Worm (Caenorhabditis elegans) whole organism, L4 larva: ENCODE results near the gene srx-24.

Source experiments
- F49E8.2 ChIP-seq: sonication (generic microtip); optimal IDR thresholded peaks from 2 replicates; lab custom pipeline; 2016; ENCODE audit warnings: missing compliant biosample characterization, mild to moderate bottlenecking, missing genetic modification characterization, borderline replicate concordance
- T20F7.1 ChIP-seq: fragments of 200-800 bp; sonication (Bioruptor generic); optimal IDR thresholded peaks from 2 replicates; lab custom pipeline; 2018; ENCODE audit warnings: mild to moderate bottlenecking, missing genetic modification characterization, missing compliant biosample characterization
- T26A8.4 ChIP-seq: fragments of 200-800 bp; sonication (Bioruptor generic); IDR thresholded peaks from 2 replicates; pipeline ENCODE4 v1.3.6; 2022; ENCODE audit warnings: missing genetic modification characterization, missing compliant biosample characterization
- Y105C5A.15 ChIP-seq: fragments of 200-800 bp; sonication (Bioruptor generic); IDR thresholded peaks from 2 replicates; pipeline ENCODE4 v1.3.6; 2022; ENCODE audit warnings: missing genetic modification characterization, missing compliant biosample characterization
- Y48G9A.11 ChIP-seq: fragments of 200-800 bp; sonication (Bioruptor generic); IDR thresholded peaks from 2 replicates; pipeline ENCODE4 v1.3.6; 2022; ENCODE audit warnings: missing genetic modification reagents, missing genetic modification characterization, missing compliant biosample characterization
- aha-1 ChIP-seq: fragments of 150-350 bp; peaks from one replicate; lab custom pipeline; 2014; ENCODE audit warnings: missing biosample characterization, missing genetic modification characterization
- ceh-62 ChIP-seq: sonication (generic microtip); optimal IDR thresholded peaks from 2 replicates; lab custom pipeline; 2017; ENCODE audit warnings: missing biosample characterization, missing genetic modification characterization
- ceh-82 ChIP-seq: sonication (generic microtip); optimal IDR thresholded peaks from 2 replicates; lab custom pipeline; 2017; ENCODE audit warnings: missing biosample characterization, missing genetic modification characterization
- dmd-8 ChIP-seq: fragments of 200-800 bp; sonication (Bioruptor generic); IDR thresholded peaks from 2 replicates; pipeline ENCODE4 v1.3.6; 2022; ENCODE audit warnings: missing genetic modification characterization, missing compliant biosample characterization
- dmd-9 ChIP-seq: fragments of 200-800 bp; sonication (Bioruptor generic); IDR thresholded peaks from 2 replicates; pipeline ENCODE4 v1.3.6; 2022; ENCODE audit warnings: missing genetic modification reagents, missing genetic modification characterization, missing compliant biosample characterization
- fkh-10 ChIP-seq: fragments of 150-350 bp; optimal IDR thresholded peaks from 2 replicates; lab custom pipeline; 2014; ENCODE audit warnings: missing biosample characterization, missing genetic modification reagents, missing genetic modification characterization
- hif-1 ChIP-seq, 2 experiments: sonication (generic microtip); optimal IDR thresholded peaks; 2 replicates each; lab custom pipeline; 2016 to 2017; ENCODE audit warnings: missing compliant biosample characterization in 2 of 2, missing genetic modification characterization in 2 of 2, missing genetic modification reagents in 2 of 2, missing genotype in 2 of 2, mild to moderate bottlenecking in 1 of 2
- hlh-11 ChIP-seq: fragments of 200-800 bp; sonication (Bioruptor generic); optimal IDR thresholded peaks from 2 replicates; lab custom pipeline; 2018; ENCODE audit warnings: mild to moderate bottlenecking, missing genetic modification characterization, missing compliant biosample characterization
- hlh-30 ChIP-seq: sonication (generic microtip); optimal IDR thresholded peaks from 2 replicates; lab custom pipeline; 2017; ENCODE audit warnings: antibody characterized with exemption, mild to moderate bottlenecking, missing genetic modification characterization, missing compliant biosample characterization; ENCODE audit not compliant: insufficient read depth
- hmg-1.1 ChIP-seq: fragments of 200-800 bp; sonication (Bioruptor generic); IDR thresholded peaks from 2 replicates; pipeline ENCODE4 v1.3.6; 2022; ENCODE audit warnings: missing genetic modification reagents, missing genetic modification characterization, missing compliant biosample characterization
- jun-1 ChIP-seq: fragments of 150-350 bp; optimal IDR thresholded peaks from 2 replicates; lab custom pipeline; 2014; ENCODE audit warnings: missing biosample characterization, missing genetic modification reagents, missing genetic modification characterization
- lim-7 ChIP-seq: fragments of 200-800 bp; sonication (Bioruptor generic); IDR thresholded peaks from 2 replicates; pipeline ENCODE4 v1.3.6; 2022; ENCODE audit warnings: missing genetic modification characterization, missing compliant biosample characterization
- lin-13 ChIP-seq: fragments of 150-350 bp; optimal IDR thresholded peaks from 2 replicates; lab custom pipeline; 2014; ENCODE audit warnings: missing biosample characterization, missing genetic modification reagents, missing genetic modification characterization
- lin-15B ChIP-seq: fragments of 150-350 bp; sonication (generic microtip); optimal IDR thresholded peaks from 3 replicates; lab custom pipeline; 2014; ENCODE audit warnings: missing biosample characterization, missing genetic modification characterization
- lin-39 ChIP-seq: fragments of 150-350 bp; optimal IDR thresholded peaks from 2 replicates; lab custom pipeline; 2014; ENCODE audit warnings: missing biosample characterization, missing genetic modification reagents, missing genetic modification characterization
- madf-5 ChIP-seq, 2 experiments: fragments of 200-800 bp; sonication (Bioruptor generic); IDR thresholded peaks; 2 replicates each; pipeline ENCODE4 v1.3.6; 2022; ENCODE audit warnings: missing compliant biosample characterization in 2 of 2, missing genetic modification characterization in 2 of 2
- madf-9 ChIP-seq: fragments of 200-800 bp; sonication (Bioruptor generic); conservative IDR thresholded peaks from 2 replicates; pipeline ENCODE4 v1.3.6; 2022; ENCODE audit warnings: missing genetic modification reagents, missing genetic modification characterization, missing compliant biosample characterization
- mxl-2 ChIP-seq: fragments of 200-800 bp; sonication (Bioruptor generic); conservative IDR thresholded peaks from 2 replicates; pipeline ENCODE4 v1.3.6; 2022; ENCODE audit warnings: missing genetic modification reagents, missing genetic modification characterization, missing compliant biosample characterization
- nhr-237 ChIP-seq: sonication (generic microtip); optimal IDR thresholded peaks from 2 replicates; lab custom pipeline; 2017; ENCODE audit warnings: missing biosample characterization, missing genetic modification characterization
- nhr-28 ChIP-seq: fragments of 150-350 bp; optimal IDR thresholded peaks from 2 replicates; lab custom pipeline; 2014; ENCODE audit warnings: missing biosample characterization, missing genetic modification characterization
- pqm-1 ChIP-seq: sonication (generic microtip); optimal IDR thresholded peaks from 2 replicates; lab custom pipeline; 2017; ENCODE audit warnings: missing biosample characterization, missing genetic modification characterization
- rbr-2 ChIP-seq: sonication (generic microtip); optimal IDR thresholded peaks from 2 replicates; lab custom pipeline; 2016; ENCODE audit warnings: missing genotype, missing genetic modification characterization, missing compliant biosample characterization
- saeg-2 ChIP-seq: fragments of 200-800 bp; sonication (Bioruptor generic); IDR thresholded peaks from 2 replicates; pipeline ENCODE4 v1.3.6; 2022; ENCODE audit warnings: missing genetic modification reagents, missing genetic modification characterization, missing compliant biosample characterization
- set-16 ChIP-seq: fragments of 200-800 bp; sonication (Bioruptor generic); IDR thresholded peaks from 2 replicates; pipeline ENCODE4 v1.3.6; 2022; ENCODE audit warnings: missing genetic modification reagents, missing genetic modification characterization, missing compliant biosample characterization
- snpc-1.2 ChIP-seq: fragments of 200-800 bp; sonication (Bioruptor generic); IDR thresholded peaks from 2 replicates; pipeline ENCODE4 v1.3.6; 2022; ENCODE audit warnings: missing genetic modification reagents, missing genetic modification characterization, missing compliant biosample characterization
- spr-3 ChIP-seq: fragments of 200-800 bp; sonication (Bioruptor generic); optimal IDR thresholded peaks from 2 replicates; lab custom pipeline; 2018; ENCODE audit warnings: mild to moderate bottlenecking, missing genetic modification characterization, missing compliant biosample characterization
- zfp-2 ChIP-seq: sonication (generic microtip); optimal IDR thresholded peaks from 2 replicates; lab custom pipeline; 2016; ENCODE audit warnings: mild to moderate bottlenecking, missing genetic modification characterization, missing compliant biosample characterization
- zip-2 ChIP-seq: fragments of 150-350 bp; optimal IDR thresholded peaks from 2 replicates; lab custom pipeline; 2014; ENCODE audit warnings: missing biosample characterization, missing genetic modification characterization
- ztf-7 ChIP-seq: fragments of 150-350 bp; optimal IDR thresholded peaks from 2 replicates; lab custom pipeline; 2014; ENCODE audit warnings: missing biosample characterization, missing genetic modification characterization

The srx-24 gene

DNA sequence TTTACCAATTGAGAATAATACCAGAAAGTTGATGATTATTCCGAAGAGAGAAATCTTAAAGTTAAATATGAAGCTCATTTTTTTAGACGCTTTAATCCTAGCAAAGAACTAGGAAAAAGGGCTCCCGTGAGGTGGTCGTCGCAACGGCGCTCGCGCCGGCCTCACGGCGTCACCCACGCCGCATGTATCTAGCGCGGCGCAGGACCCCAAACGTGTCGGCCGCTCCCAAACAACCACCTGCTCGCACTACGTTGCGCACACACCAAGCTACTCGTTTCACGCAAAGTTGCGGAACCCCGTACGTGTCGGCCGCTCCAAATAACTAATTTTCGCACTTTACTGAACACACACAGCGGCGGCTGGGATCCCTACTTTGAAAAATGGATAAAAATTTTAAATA, 3.5 kb downstream of the srx-24 start:
- TF ChIP-seq T20F7.1 (GFP tag; lab: Kevin White, UChicago) (no peak), set-16 (GFP tag; lab: Robert Waterston, UW) (peak; percentile 85), dmd-9 (no peak)

DNA sequence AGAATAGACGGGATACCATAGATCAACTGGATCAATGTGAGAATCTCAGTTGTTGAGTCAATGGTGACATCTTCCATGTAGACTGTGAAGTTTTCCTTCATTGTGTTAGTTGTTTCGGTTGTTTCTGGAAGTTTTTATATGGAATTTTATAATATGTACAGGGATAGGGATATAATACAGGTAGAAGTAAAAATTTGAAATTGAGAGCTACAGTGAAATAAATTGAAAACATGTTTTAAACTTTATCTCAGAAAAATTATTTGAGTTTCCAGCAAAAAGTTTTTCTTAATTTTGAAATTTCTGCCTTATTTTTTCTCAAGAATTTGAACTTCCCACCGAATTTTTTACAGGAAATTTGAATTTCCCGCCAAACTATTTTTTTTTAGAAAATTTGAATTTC, 7.6 kb downstream of the srx-24 start, which contains the start of gene srg-62:
srg-62 (minus strand) TSS at position 101 of the 400 bp plus-strand sequence.
- TF ChIP-seq T26A8.4 (GFP tag; lab: Robert Waterston, UW) (no peak), hlh-11 (tag; lab: Kevin White, UChicago) (no peak), zip-2 (no peak), pqm-1 (tag; lab: Kevin White, UChicago) (no peak), nhr-28 (tag; lab: Kevin White, UChicago) (no peak), hlh-30 (tag; lab: Kevin White, UChicago) (no peak), saeg-2 (GFP tag; lab: Robert Waterston, UW) (no peak), fkh-10 (GFP tag; lab: Kevin White, UChicago) (no peak), lin-15B (tag; lab: Kevin White, UChicago) (no peak), hif-1 (tag; optimal IDR thresholded peaks at IDR 0.05; lab: Kevin White, UChicago) (no peak), ceh-82 (tag; lab: Kevin White, UChicago) (no peak), spr-3 (GFP tag; lab: Kevin White, UChicago) (no peak), lin-13 (no peak), Y105C5A.15 (GFP tag; lab: Robert Waterston, UW) (no peak), lin-39 (tag; lab: Kevin White, UChicago) (no peak), jun-1 (tag; lab: Kevin White, UChicago) (no peak), hmg-1.1 (GFP tag; lab: Robert Waterston, UW) (no peak), snpc-1.2 (GFP tag; lab: Robert Waterston, UW) (no peak), ztf-7 (tag; lab: Kevin White, UChicago) (no peak)
- TF ChIP-seq, all 104 proteins: peak for 0

DNA sequence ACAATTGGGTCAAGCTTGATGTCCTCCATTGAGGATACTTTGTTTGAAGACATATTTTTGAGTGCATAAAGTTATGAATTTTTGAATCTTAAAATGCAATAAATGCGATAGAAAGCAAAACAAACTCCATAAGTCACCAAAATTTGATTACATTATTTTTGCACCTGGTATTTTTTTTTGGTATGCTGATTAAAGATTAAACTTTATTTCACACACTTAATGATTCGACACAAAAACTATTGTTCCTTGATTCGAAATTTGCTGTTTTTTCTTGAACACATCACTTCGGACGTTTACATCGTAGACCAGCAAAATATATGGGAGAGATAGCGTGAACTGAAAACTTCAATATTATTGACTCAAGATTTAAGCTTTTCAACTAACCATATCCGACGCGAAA, 9.7 kb downstream of the srx-24 start, which contains the start of gene srg-61:
srg-61 (minus strand) TSS at position 101 of the 400 bp plus-strand sequence.
- TF ChIP-seq zfp-2: no peak
- no peak for TF ChIP-seq rbr-2 (tag; lab: Kevin White, UChicago)

DNA sequence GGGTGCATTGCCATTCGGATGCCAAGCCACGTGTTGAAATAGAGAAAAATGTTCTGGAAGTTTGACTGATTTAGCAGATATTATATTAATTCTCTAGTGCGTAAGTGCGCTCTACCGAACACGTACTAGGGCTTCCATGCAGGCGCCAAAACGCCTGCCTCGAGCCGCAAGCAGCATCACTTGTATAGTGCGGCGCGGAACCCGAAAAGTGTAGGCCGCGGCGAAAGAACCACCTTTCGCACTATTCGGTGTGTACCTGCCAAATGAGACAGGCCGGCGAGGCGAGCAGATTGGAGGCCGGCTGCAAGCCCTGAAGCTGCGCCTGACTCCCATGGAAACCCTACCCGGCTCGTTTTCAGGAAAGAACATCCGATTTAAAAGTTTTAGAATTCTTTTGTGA, 10.3 kb downstream of the srx-24 start:
- TF ChIP-seq aha-1 (tag; lab: Kevin White, UChicago) (peak; percentile 42), Y48G9A.11 (GFP tag; lab: Robert Waterston, UW) (0 out of 2 replicates have a peak, but pooled peaks have one; percentile 23), mxl-2 (GFP tag; lab: Robert Waterston, UW) (no peak), fkh-10 (GFP tag; lab: Kevin White, UChicago) (no peak), F49E8.2 (tag; lab: Kevin White, UChicago) (no peak), lim-7 (GFP tag; lab: Robert Waterston, UW) (0 out of 2 replicates have a peak, but pooled peaks have one; percentile 18), set-16 (GFP tag; lab: Robert Waterston, UW) (peak; percentile 84)

DNA sequence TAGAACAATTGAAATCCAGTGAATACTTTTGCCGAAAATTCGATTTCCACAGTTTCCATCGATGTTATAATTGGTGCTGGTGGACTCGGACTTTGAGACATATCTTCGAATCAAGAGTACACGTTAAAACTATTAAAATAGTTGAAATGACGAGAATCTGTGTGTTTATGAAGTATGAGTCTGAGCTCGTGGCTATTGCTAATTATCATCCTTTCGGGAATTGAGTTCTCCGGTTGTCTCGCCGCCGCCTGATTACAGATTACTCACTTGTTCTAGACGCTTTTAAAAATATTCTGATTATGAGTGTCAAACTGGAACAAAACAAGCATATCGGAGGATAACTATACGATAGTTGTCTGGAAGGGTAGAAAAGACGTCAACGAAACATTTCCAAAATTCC, 11.7 kb downstream of the srx-24 start, which contains the start of gene srg-56:
srg-56 (minus strand) TSS at position 101 of the 400 bp plus-strand sequence.
- TF ChIP-seq dmd-8 (GFP tag; lab: Robert Waterston, UW): no peak
- no peak for TF ChIP-seq madf-9 (GFP tag; lab: Robert Waterston, UW)
- no peak for TF ChIP-seq nhr-237 (tag; lab: Kevin White, UChicago)
- TF ChIP-seq ceh-82 (tag; lab: Kevin White, UChicago): no peak
- no peak for TF ChIP-seq madf-5 (GFP tag; IDR thresholded peaks at IDR 0.05; lab: Robert Waterston, UW)
- no peak for TF ChIP-seq aha-1 (tag; lab: Kevin White, UChicago)
- TF ChIP-seq ceh-62 (tag; lab: Kevin White, UChicago): no peak
